Worm (Caenorhabditis elegans): ENCODE data around the gene folt-3.

folt-3 gene

ce11 chrV:7629504-7629903, 20.0 kb upstream of the folt-3 start, which contains the start of gene srd-30:
Gene srd-30, plus strand, starts transcription at chrV:7629804.
- TF ChIP-seq W03F9.2 (tag; optimal IDR thresholded peaks at IDR 0.05) = no peak
- no peak for TF ChIP-seq him-1 (tag; optimal IDR thresholded peaks at IDR 0.05)
- TF ChIP-seq dao-5 (tag; optimal IDR thresholded peaks at IDR 0.05) = no peak

- TF ChIP-seq W03F9.2 (tag; optimal IDR thresholded peaks at IDR 0.05) = no peak
- no peak for TF ChIP-seq dao-5 (tag; optimal IDR thresholded peaks at IDR 0.05)
- TF ChIP-seq him-1 (tag; optimal IDR thresholded peaks at IDR 0.05) = no peak
These were observed 17.0 kb upstream of the folt-3 start, which contains the start of gene F07C4.6 for ce11 chrV:7626550-7626949. Gene F07C4.6, plus strand, starts transcription at chrV:7626850.

- no peak for TF ChIP-seq dao-5 (tag; optimal IDR thresholded peaks at IDR 0.05)
- TF ChIP-seq him-1 (tag; optimal IDR thresholded peaks at IDR 0.05) = no peak
- no peak for TF ChIP-seq W03F9.2 (tag; optimal IDR thresholded peaks at IDR 0.05)
These were observed 15.1 kb upstream of the folt-3 start, which contains the start of gene grsp-4 for ce11 chrV:7624652-7625051. Gene grsp-4, plus strand, starts transcription at chrV:7624952.

- TF ChIP-seq him-1 (tag; optimal IDR thresholded peaks at IDR 0.05) = no peak
- TF ChIP-seq dao-5 (tag; optimal IDR thresholded peaks at IDR 0.05) = no peak
- TF ChIP-seq W03F9.2 (tag; optimal IDR thresholded peaks at IDR 0.05) = no peak
These were observed 14.6 kb upstream of the folt-3 start, which contains the start of gene C50E3.13 for ce11 chrV:7624152-7624551. Gene C50E3.13, minus strand, starts transcription at chrV:7624252.

ce11 chrV:7622011-7622465, 12.5 kb upstream of the folt-3 start, which contains the start of gene C50E3.12:
Gene C50E3.12, minus strand, starts transcription at chrV:7622061.
- TF ChIP-seq W03F9.2 (tag; optimal IDR thresholded peaks at IDR 0.05) = no peak
- no peak for TF ChIP-seq dao-5 (tag; optimal IDR thresholded peaks at IDR 0.05)
- no peak for TF ChIP-seq him-1 (tag; optimal IDR thresholded peaks at IDR 0.05)

- TF ChIP-seq dao-5 (tag; optimal IDR thresholded peaks at IDR 0.05) (no peak), him-1 (tag; optimal IDR thresholded peaks at IDR 0.05) (no peak), W03F9.2 (tag; optimal IDR thresholded peaks at IDR 0.05) (no peak)
These were observed 8.6 kb upstream of the folt-3 start, which contains the start of gene C50E3.15 for ce11 chrV:7618114-7618513. Gene C50E3.15, plus strand, starts transcription at chrV:7618414.

ce11 chrV:7612044-7612443, 2.5 kb upstream of the folt-3 start, which contains the start of gene clec-215:
Gene clec-215, plus strand, starts transcription at chrV:7612344.
- TF ChIP-seq him-1 (tag; optimal IDR thresholded peaks at IDR 0.05) (no peak), W03F9.2 (tag; optimal IDR thresholded peaks at IDR 0.05) (no peak), dao-5 (tag; optimal IDR thresholded peaks at IDR 0.05) (no peak)

- no peak for TF ChIP-seq W03F9.2 (tag; optimal IDR thresholded peaks at IDR 0.05)
- TF ChIP-seq him-1 (tag; optimal IDR thresholded peaks at IDR 0.05) = no peak
- no peak for TF ChIP-seq dao-5 (tag; optimal IDR thresholded peaks at IDR 0.05)
These were observed 4.7 kb downstream of the folt-3 start, which contains the start of gene clec-213 for ce11 chrV:7604858-7605257. Gene clec-213, plus strand, starts transcription at chrV:7605158.

- no peak for TF ChIP-seq him-1 (tag; optimal IDR thresholded peaks at IDR 0.05)
- TF ChIP-seq W03F9.2 (tag; optimal IDR thresholded peaks at IDR 0.05) = no peak
- TF ChIP-seq dao-5 (tag; optimal IDR thresholded peaks at IDR 0.05) = no peak
These were observed 6.1 kb downstream of the folt-3 start, which contains the start of gene C50E3.11 for ce11 chrV:7603404-7603803. Gene C50E3.11, minus strand, starts transcription at chrV:7603486.

ce11 chrV:7601443-7601842, 8.1 kb downstream of the folt-3 start, which contains the start of gene scl-26:
Gene scl-26, minus strand, starts transcription at chrV:7601543.
- TF ChIP-seq W03F9.2 (tag; optimal IDR thresholded peaks at IDR 0.05) (no peak), dao-5 (tag; optimal IDR thresholded peaks at IDR 0.05) (no peak), him-1 (tag; optimal IDR thresholded peaks at IDR 0.05) (no peak)

- TF ChIP-seq dao-5 (tag; optimal IDR thresholded peaks at IDR 0.05) = no peak
- no peak for TF ChIP-seq W03F9.2 (tag; optimal IDR thresholded peaks at IDR 0.05)
- TF ChIP-seq him-1 (tag; optimal IDR thresholded peaks at IDR 0.05) = no peak
These were observed 9.4 kb downstream of the folt-3 start, which contains the start of gene C50E3.9 for ce11 chrV:7600149-7600548. Gene C50E3.9, minus strand, starts transcription at chrV:7600249.

ce11 chrV:7598269-7598668, 11.3 kb downstream of the folt-3 start, which contains the start of gene C50E3.7:
Gene C50E3.7, minus strand, starts transcription at chrV:7598369.
- TF ChIP-seq W03F9.2 (tag; optimal IDR thresholded peaks at IDR 0.05) (no peak), dao-5 (tag; optimal IDR thresholded peaks at IDR 0.05) (no peak), him-1 (tag; optimal IDR thresholded peaks at IDR 0.05) (no peak)

ce11 chrV:7595132-7595531, 14.4 kb downstream of the folt-3 start:
- TF ChIP-seq W03F9.2 (tag; optimal IDR thresholded peaks at IDR 0.05) (no peak), him-1 (tag; optimal IDR thresholded peaks at IDR 0.05) (no peak), dao-5 (tag; optimal IDR thresholded peaks at IDR 0.05) (no peak)

ce11 chrV:7590454-7590853, 19.1 kb downstream of the folt-3 start, which contains the start of gene C50E3.6:
Gene C50E3.6, minus strand, starts transcription at chrV:7590554.
- TF ChIP-seq him-1 (tag; optimal IDR thresholded peaks at IDR 0.05) (no peak), dao-5 (tag; optimal IDR thresholded peaks at IDR 0.05) (no peak), W03F9.2 (tag; optimal IDR thresholded peaks at IDR 0.05) (no peak)
